Worm (Caenorhabditis elegans) whole organism, mixed stage, embryonic: ENCODE measurements around the gene gpb-1.

Source experiments
- blmp-1 ChIP-seq: fragments of 150-350 bp; optimal IDR thresholded peaks from 2 replicates; lab custom pipeline; 2014; ENCODE audit warnings: missing biosample characterization, missing genetic modification characterization
- ceh-43 ChIP-seq: fragments of 200-800 bp; sonication (Bioruptor generic); optimal IDR thresholded peaks from 2 replicates; lab custom pipeline; 2018; ENCODE audit warnings: mild to moderate bottlenecking, missing genetic modification characterization, moderate library complexity, missing compliant biosample characterization
- ceh-83 ChIP-seq: fragments of 200-800 bp; sonication (Bioruptor generic); optimal IDR thresholded peaks from 2 replicates; lab custom pipeline; 2018; ENCODE audit warnings: mild to moderate bottlenecking, missing genetic modification characterization, missing compliant biosample characterization
- ces-1 ChIP-seq: fragments of 150-350 bp; optimal IDR thresholded peaks from 2 replicates; lab custom pipeline; 2014; ENCODE audit warnings: missing biosample characterization, missing genetic modification reagents, missing genetic modification characterization
- cnd-1 ChIP-seq: fragments of 200-800 bp; sonication (Bioruptor generic); optimal IDR thresholded peaks from 2 replicates; lab custom pipeline; 2018; ENCODE audit warnings: mild to moderate bottlenecking, missing genetic modification characterization, missing compliant biosample characterization
- drap-1 ChIP-seq: fragments of 200-800 bp; sonication (Bioruptor generic); optimal IDR thresholded peaks from 3 replicates; lab custom pipeline; 2018; ENCODE audit warnings: mild to moderate bottlenecking, missing genetic modification characterization, missing compliant biosample characterization
- elt-1 ChIP-seq: sonication (generic microtip); optimal IDR thresholded peaks from 2 replicates; lab custom pipeline; 2017; ENCODE audit warnings: missing genetic modification characterization, mild to moderate bottlenecking, missing compliant biosample characterization, antibody characterized with exemption, moderate library complexity, borderline replicate concordance; ENCODE audit not compliant: insufficient read depth
- ham-2 ChIP-seq: fragments of 200-800 bp; sonication (Bioruptor generic); optimal IDR thresholded peaks from 2 replicates; lab custom pipeline; 2018; ENCODE audit warnings: mild to moderate bottlenecking, missing genetic modification characterization, missing compliant biosample characterization
- lin-13 ChIP-seq: fragments of 150-350 bp; optimal IDR thresholded peaks from 2 replicates; lab custom pipeline; 2014; ENCODE audit warnings: missing biosample characterization, missing genetic modification characterization
- lin-32 ChIP-seq: fragments of 200-800 bp; sonication (Bioruptor generic); optimal IDR thresholded peaks from 2 replicates; lab custom pipeline; 2018; ENCODE audit warnings: mild to moderate bottlenecking, missing genetic modification characterization, missing compliant biosample characterization
- lsy-2 ChIP-seq: fragments of 150-350 bp; optimal IDR thresholded peaks from 2 replicates; lab custom pipeline; 2014; ENCODE audit warnings: missing biosample characterization, missing genetic modification characterization
- mab-5 ChIP-seq: fragments of 150-350 bp; optimal IDR thresholded peaks from 2 replicates; lab custom pipeline; 2014; ENCODE audit warnings: missing biosample characterization, missing genetic modification characterization
- mep-1 ChIP-seq: fragments of 150-350 bp; optimal IDR thresholded peaks from 2 replicates; lab custom pipeline; 2017; ENCODE audit warnings: missing biosample characterization, missing genetic modification reagents, missing genetic modification characterization, inconsistent platforms
- mls-2 ChIP-seq: sonication (generic microtip); optimal IDR thresholded peaks from 2 replicates; lab custom pipeline; 2016; ENCODE audit warnings: mild to moderate bottlenecking, missing genetic modification characterization, moderate library complexity, missing compliant biosample characterization
- nhr-12 ChIP-seq: fragments of 150-350 bp; optimal IDR thresholded peaks from 2 replicates; lab custom pipeline; 2014; ENCODE audit warnings: missing biosample characterization, missing genetic modification characterization
- nhr-2 ChIP-seq: fragments of 150-350 bp; optimal IDR thresholded peaks from 2 replicates; lab custom pipeline; 2014; ENCODE audit warnings: missing biosample characterization, missing genetic modification characterization
- nhr-237 ChIP-seq: fragments of 150-350 bp; optimal IDR thresholded peaks from 2 replicates; lab custom pipeline; 2014; ENCODE audit warnings: missing biosample characterization, missing genetic modification characterization
- nhr-28 ChIP-seq: fragments of 150-350 bp; optimal IDR thresholded peaks from 2 replicates; lab custom pipeline; 2014; ENCODE audit warnings: missing biosample characterization, missing genetic modification characterization
- nhr-76 ChIP-seq: sonication (generic microtip); optimal IDR thresholded peaks from 2 replicates; lab custom pipeline; 2017; ENCODE audit warnings: missing biosample characterization, missing genetic modification characterization
- pha-4 ChIP-seq: fragments of 150-350 bp; optimal IDR thresholded peaks from 2 replicates; lab custom pipeline; 2018; ENCODE audit warnings: missing biosample characterization, missing genetic modification reagents, missing genetic modification characterization
- sem-2 ChIP-seq: fragments of 200-800 bp; sonication (Bioruptor generic); optimal IDR thresholded peaks from 2 replicates; lab custom pipeline; 2018; ENCODE audit warnings: mild to moderate bottlenecking, missing genetic modification characterization, missing compliant biosample characterization
- snpc-4 ChIP-seq: fragments of 150-350 bp; optimal IDR thresholded peaks from 2 replicates; lab custom pipeline; 2014; ENCODE audit warnings: missing biosample characterization, missing genetic modification characterization
- sptf-1 ChIP-seq: sonication (generic microtip); optimal IDR thresholded peaks from 2 replicates; lab custom pipeline; 2017; ENCODE audit warnings: mild to moderate bottlenecking, missing genetic modification characterization, moderate library complexity, missing compliant biosample characterization
- tbx-8 ChIP-seq: fragments of 200-800 bp; sonication (Bioruptor generic); optimal IDR thresholded peaks from 2 replicates; lab custom pipeline; 2018; ENCODE audit warnings: mild to moderate bottlenecking, missing genetic modification characterization, moderate library complexity, missing compliant biosample characterization
- unc-120 ChIP-seq: sonication (generic microtip); optimal IDR thresholded peaks from 2 replicates; lab custom pipeline; 2017; ENCODE audit warnings: missing genetic modification characterization, missing compliant biosample characterization; ENCODE audit not compliant: poor library complexity, severe bottlenecking
- unc-39 ChIP-seq: fragments of 150-350 bp; optimal IDR thresholded peaks from 2 replicates; lab custom pipeline; 2014; ENCODE audit warnings: missing biosample characterization, missing genetic modification characterization
- unc-62 ChIP-seq: fragments of 150-350 bp; optimal IDR thresholded peaks from 2 replicates; lab custom pipeline; 2014; ENCODE audit warnings: missing biosample characterization, missing genetic modification reagents, missing genetic modification characterization
- zip-8 ChIP-seq: fragments of 150-350 bp; optimal IDR thresholded peaks from 2 replicates; lab custom pipeline; 2014; ENCODE audit warnings: missing biosample characterization, missing genetic modification characterization
- ztf-11 ChIP-seq: fragments of 150-350 bp; optimal IDR thresholded peaks from 2 replicates; lab custom pipeline; 2014; ENCODE audit warnings: missing biosample characterization, missing genetic modification characterization

The gpb-1 gene

DNA sequence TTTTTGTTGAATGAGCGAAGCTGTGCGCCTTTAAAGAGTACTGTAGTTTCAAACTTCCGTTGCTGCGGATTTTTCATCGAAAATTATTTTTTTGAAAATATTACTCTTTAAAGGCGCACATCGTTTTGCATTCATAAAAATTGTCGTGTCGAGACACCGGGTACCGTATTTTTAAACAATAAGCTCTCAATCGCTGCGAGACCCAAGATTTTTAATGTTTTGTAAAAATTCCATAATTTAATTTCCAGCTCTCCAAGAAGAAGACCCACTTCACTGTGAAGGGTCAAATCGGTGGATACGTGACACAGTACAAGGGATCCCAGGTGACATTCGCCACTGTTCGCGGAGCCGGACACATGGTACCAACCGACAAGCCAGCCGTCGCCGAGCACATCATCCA, 6.1 kb downstream of the gpb-1 start:
- TF ChIP-seq nhr-2 (no peak), nhr-237 (no peak), unc-39 (tag; lab: Kevin White, UChicago) (no peak), nhr-28 (tag; lab: Kevin White, UChicago) (no peak), ces-1 (GFP tag; lab: Kevin White, UChicago) (peak; percentile 11)

DNA sequence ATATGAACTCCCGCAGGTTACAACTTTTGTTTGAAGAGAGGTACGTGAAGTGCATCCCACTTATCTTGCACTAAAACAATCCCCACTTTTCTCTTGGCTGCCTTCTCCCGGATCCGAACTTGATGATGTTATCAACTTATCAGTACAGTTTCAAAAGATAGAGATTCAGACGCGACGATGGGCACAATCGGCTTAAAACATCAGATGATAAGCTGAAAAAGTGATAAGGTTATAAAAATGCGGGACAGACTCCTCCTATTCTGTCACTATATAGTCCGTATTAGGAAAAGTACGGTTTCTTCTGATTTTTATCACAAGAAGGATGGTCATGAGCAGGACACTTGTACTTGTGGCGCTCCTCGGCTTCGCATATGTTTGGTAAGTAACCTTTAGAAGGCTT, 9.2 kb downstream of the gpb-1 start, which contains the start of gene ctsa-1.2:
ctsa-1.2 (plus strand) TSS at position 160 of the 400 bp plus-strand sequence.
- TF ChIP-seq lin-32 (GFP tag; lab: Kevin White, UChicago) (no peak), cnd-1 (tag; lab: Kevin White, UChicago) (no peak), nhr-76 (tag; lab: Kevin White, UChicago) (no peak), lsy-2 (no peak), nhr-237 (no peak), drap-1 (no peak), mls-2 (tag; lab: Kevin White, UChicago) (no peak), sem-2 (GFP tag; lab: Kevin White, UChicago) (no peak), lin-13 (no peak), nhr-28 (tag; lab: Kevin White, UChicago) (no peak), ces-1 (GFP tag; lab: Kevin White, UChicago) (no peak), snpc-4 (no peak)
- TF ChIP-seq, all 35 proteins: peak for 0

DNA sequence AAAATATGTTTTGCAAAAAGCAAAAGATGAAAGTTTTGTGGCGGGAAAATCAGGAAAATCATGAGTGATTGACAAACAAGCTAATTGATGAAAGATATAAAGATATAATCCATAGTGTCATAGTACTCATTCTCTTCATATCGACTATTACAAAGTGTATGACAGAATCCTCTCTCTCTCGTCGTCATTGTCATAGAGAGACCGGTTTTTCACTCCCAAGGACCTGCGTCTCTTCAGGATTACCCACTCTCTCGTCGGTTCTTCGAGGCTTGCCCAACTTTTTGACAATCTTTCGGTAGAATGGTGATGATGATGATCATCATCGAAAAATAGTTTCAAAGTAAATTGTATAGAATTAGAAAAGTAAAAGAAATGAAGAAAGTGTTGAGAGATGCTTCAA, 11.1 kb downstream of the gpb-1 start:
- TF ChIP-seq snpc-4: no peak
- TF ChIP-seq unc-120 (tag; lab: Kevin White, UChicago): peak; percentile 29
- peak; percentile 87 for TF ChIP-seq unc-62 (GFP tag; lab: Kevin White, UChicago)

DNA sequence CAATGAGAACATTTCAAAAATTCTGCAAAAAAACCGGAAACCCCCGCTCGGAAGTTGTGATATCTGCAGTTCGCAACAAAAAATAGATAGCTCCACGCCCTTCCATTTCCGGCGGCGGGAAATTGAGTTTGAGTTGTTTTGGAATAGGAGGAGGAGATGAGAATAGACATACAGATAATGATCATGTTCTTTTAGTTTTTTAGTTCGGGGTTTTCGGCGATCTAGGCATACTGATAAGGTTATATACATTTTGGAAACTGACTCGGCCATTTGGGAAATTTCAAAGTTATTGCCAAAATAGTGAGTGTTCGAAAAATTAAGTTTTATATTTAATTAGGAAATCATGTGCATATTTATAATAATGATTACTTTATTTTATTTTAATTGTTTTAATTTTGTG, 14.6 kb downstream of the gpb-1 start:
- TF ChIP-seq nhr-76 (tag; lab: Kevin White, UChicago): no peak
- no peak for TF ChIP-seq nhr-237
- TF ChIP-seq elt-1 (tag; lab: Kevin White, UChicago): peak; percentile 53
- TF ChIP-seq sem-2 (GFP tag; lab: Kevin White, UChicago): no peak

DNA sequence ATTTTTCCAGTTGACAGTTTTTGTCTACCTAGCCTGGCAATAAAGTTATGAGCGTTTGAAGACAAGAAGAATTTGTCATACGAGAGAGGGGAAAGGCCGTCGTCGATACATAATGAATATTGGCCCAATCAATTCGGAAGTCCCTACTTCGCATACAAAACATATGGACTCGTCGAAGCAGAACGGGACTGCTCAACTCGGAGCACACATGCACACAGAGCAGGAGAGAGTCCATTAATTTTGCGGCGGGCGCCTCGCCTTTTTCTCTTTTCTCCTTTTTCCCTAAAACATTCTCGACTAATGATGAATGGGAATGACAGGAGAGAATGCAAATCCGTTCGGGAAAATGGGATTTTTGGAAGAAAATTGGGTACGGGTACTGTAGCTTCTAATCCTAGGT, 15.9 kb downstream of the gpb-1 start, which contains the start of gene F13D12.8:
F13D12.8 (minus strand) TSS at position 82 of the 400 bp plus-strand sequence.
- TF ChIP-seq lin-13: no peak
- TF ChIP-seq ces-1 (GFP tag; lab: Kevin White, UChicago): peak; percentile 39
- TF ChIP-seq, all 35 proteins: peak for 1

DNA sequence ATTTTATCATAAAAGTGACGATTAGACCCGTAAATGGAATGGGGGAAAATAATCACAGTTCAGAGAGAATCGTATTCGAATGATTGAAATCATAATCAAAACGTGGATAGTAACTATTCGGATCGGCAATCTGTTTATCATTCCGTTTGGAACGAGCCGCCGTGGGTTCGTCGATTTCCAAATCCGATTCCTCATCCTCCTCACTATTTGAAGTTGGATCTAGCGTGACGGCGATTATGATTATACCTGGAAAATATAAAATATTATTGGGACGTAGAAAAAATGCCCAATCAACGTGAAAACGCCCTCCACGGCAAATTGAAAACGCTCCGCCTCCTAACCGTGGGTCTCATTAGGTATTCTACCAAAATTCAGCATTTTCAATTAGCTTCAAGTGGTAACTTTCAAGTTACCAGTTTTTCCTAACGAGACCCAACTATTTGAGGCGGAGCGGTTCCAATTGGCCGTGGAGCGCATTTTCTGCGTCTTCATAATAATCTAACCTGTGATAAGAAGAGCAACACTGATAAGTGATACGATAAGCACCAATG, 17.2 kb downstream of the gpb-1 start:
- TF ChIP-seq unc-62 (GFP tag; lab: Kevin White, UChicago): no peak
- no peak for TF ChIP-seq elt-1 (tag; lab: Kevin White, UChicago)
- TF ChIP-seq ceh-43 (GFP tag; lab: Kevin White, UChicago): no peak
- no peak for TF ChIP-seq nhr-237
- no peak for TF ChIP-seq nhr-76 (tag; lab: Kevin White, UChicago)
- TF ChIP-seq ceh-83: no peak
- TF ChIP-seq ces-1 (GFP tag; lab: Kevin White, UChicago): no peak
- no peak for TF ChIP-seq mep-1
- no peak for TF ChIP-seq cnd-1 (tag; lab: Kevin White, UChicago)
- TF ChIP-seq sem-2 (GFP tag; lab: Kevin White, UChicago): no peak
- no peak for TF ChIP-seq nhr-12 (tag; lab: Kevin White, UChicago)
- no peak for TF ChIP-seq pha-4 (tag; lab: Kevin White, UChicago)
- no peak for TF ChIP-seq tbx-8 (GFP tag; lab: Kevin White, UChicago)
- TF ChIP-seq drap-1: no peak
- TF ChIP-seq nhr-28 (tag; lab: Kevin White, UChicago): no peak
- no peak for TF ChIP-seq lin-13
- TF ChIP-seq lin-32 (GFP tag; lab: Kevin White, UChicago): no peak
- TF ChIP-seq unc-39 (tag; lab: Kevin White, UChicago): no peak
- TF ChIP-seq zip-8 (tag; lab: Kevin White, UChicago): no peak

DNA sequence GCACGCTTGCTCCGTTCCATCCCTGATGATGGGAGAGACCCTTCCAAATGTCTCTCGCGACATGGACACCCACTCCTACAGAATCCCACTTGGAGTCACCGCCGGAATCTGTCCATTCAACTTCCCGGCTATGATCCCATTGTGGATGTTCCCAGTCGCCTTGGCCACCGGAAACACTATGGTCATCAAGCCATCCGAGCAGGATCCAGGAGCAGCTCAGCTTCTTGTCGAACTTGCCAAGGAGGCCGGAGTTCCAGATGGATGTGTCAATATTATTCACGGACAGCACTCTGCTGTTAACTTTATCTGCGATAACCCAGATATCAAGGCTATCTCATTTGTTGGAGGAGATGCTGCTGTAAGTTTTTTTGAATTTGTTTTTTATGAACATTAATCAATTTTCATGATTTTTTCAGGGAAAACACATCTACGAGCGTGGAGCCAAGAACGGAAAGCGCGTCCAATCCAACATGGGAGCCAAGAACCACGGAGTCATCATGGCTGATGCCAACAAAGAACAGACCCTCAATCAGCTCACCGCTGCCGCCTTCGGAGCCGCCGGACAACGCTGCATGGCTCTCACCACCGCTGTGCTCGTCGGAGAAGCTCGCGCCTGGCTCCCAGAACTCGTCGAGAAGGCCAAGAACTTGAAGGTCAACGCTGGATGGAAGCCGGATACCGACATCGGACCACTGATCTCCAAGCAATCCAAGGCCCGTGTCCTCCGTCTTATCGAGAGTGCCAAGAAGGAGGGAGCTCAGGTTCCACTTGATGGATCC, 18.5 kb downstream of the gpb-1 start:
- TF ChIP-seq zip-8 (tag; lab: Kevin White, UChicago) (no peak), mab-5 (tag; lab: Kevin White, UChicago) (no peak), mep-1 (no peak), cnd-1 (tag; lab: Kevin White, UChicago) (no peak), ceh-43 (GFP tag; lab: Kevin White, UChicago) (no peak), ham-2 (GFP tag; lab: Kevin White, UChicago) (no peak), ztf-11 (tag; lab: Kevin White, UChicago) (no peak), elt-1 (tag; lab: Kevin White, UChicago) (no peak), lin-13 (no peak), blmp-1 (no peak), sptf-1 (tag; lab: Kevin White, UChicago) (no peak), nhr-237 (no peak), pha-4 (tag; lab: Kevin White, UChicago) (no peak), lsy-2 (no peak), nhr-76 (tag; lab: Kevin White, UChicago) (no peak)
- TF ChIP-seq, all 35 proteins: peak for 0
